Worm (Caenorhabditis elegans) whole organism, mixed stage, embryonic: ENCODE measurements around the gene C07A9.9.

ENCODE experiments used
- elt-1 ChIP-seq: sonication (generic microtip); optimal IDR thresholded peaks from 2 replicates; lab custom pipeline; 2017; ENCODE audit warnings: missing genetic modification characterization, mild to moderate bottlenecking, missing compliant biosample characterization, antibody characterized with exemption, moderate library complexity, borderline replicate concordance; ENCODE audit not compliant: insufficient read depth
- nhr-237 ChIP-seq: fragments of 150-350 bp; optimal IDR thresholded peaks from 2 replicates; lab custom pipeline; 2014; ENCODE audit warnings: missing biosample characterization, missing genetic modification characterization
- nhr-28 ChIP-seq: fragments of 150-350 bp; optimal IDR thresholded peaks from 2 replicates; lab custom pipeline; 2014; ENCODE audit warnings: missing biosample characterization, missing genetic modification characterization
- nhr-76 ChIP-seq: sonication (generic microtip); optimal IDR thresholded peaks from 2 replicates; lab custom pipeline; 2017; ENCODE audit warnings: missing biosample characterization, missing genetic modification characterization
- sem-2 ChIP-seq: fragments of 200-800 bp; sonication (Bioruptor generic); optimal IDR thresholded peaks from 2 replicates; lab custom pipeline; 2018; ENCODE audit warnings: mild to moderate bottlenecking, missing genetic modification characterization, missing compliant biosample characterization
- snpc-4 ChIP-seq: fragments of 150-350 bp; optimal IDR thresholded peaks from 2 replicates; lab custom pipeline; 2014; ENCODE audit warnings: missing biosample characterization, missing genetic modification characterization
- unc-62 ChIP-seq: fragments of 150-350 bp; optimal IDR thresholded peaks from 2 replicates; lab custom pipeline; 2014; ENCODE audit warnings: missing biosample characterization, missing genetic modification reagents, missing genetic modification characterization

DNA sequence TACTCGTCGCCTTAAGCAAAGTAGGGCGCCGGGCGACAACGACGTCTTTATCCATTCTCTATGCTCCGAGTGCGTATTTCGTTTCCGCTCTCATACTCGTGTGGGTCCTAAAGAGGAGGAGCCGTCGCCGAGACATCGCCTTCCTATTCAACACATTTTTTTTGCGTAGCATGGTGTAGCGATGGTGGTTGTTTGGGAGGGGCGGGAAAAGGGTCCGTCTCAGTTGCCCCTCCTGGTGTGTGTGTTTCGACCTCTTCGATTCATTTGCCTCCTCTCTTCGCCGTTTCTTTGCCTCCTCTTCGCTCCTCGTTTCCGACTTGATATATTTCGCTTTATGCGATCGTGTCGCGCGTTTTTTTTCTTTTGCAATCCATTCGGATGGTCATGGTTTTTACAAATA lies 34.4 kb upstream of the C07A9.9 start:
- TF ChIP-seq sem-2 (GFP tag; lab: Kevin White, UChicago) (no peak), nhr-28 (tag; lab: Kevin White, UChicago) (no peak), unc-62 (GFP tag; lab: Kevin White, UChicago) (no peak), nhr-76 (tag; lab: Kevin White, UChicago) (no peak), nhr-237 (tag; lab: Kevin White, UChicago) (no peak), snpc-4 (tag; lab: Kevin White, UChicago) (no peak), elt-1 (no peak)
